Worm (Caenorhabditis elegans): ENCODE results near the gene W03F9.4.

- TF ChIP-seq ceh-30 (tag; optimal IDR thresholded peaks at IDR 0.05) (no peak), ama-1 (optimal IDR thresholded peaks at IDR 0.05) (no peak)
Observed at ce11 chrV:122750-123149, 28.4 kb downstream of the W03F9.4 start, which contains the start of gene cgp-1.

Data from whole organism, late embryonic.